Worm (Caenorhabditis elegans): ENCODE measurements around the gene eif-3.B.

Gene eif-3.B

ce11 chrII:14799367-14799766 is 4.2 kb downstream of the eif-3.B start:
- TF ChIP-seq unc-130 (tag; optimal IDR thresholded peaks at IDR 0.05) (no peak), alr-1 (tag; optimal IDR thresholded peaks at IDR 0.05; ENCODE audit: borderline replicate concordance) (no peak), nhr-76 (tag; optimal IDR thresholded peaks at IDR 0.05) (no peak), hlh-17 (GFP tag; optimal IDR thresholded peaks at IDR 0.05; ENCODE audit: borderline replicate concordance) (no peak), ceh-88 (GFP tag; IDR thresholded peaks at IDR 0.05) (no peak), lsy-2 (tag; optimal IDR thresholded peaks at IDR 0.05) (no peak)

ce11 chrII:14801086-14801531 is 5.9 kb downstream of the eif-3.B start:
- TF ChIP-seq dpl-1 (GFP tag; optimal IDR thresholded peaks at IDR 0.05) (peak; percentile 10 to 33 (median 29)), rnt-1 (tag; optimal IDR thresholded peaks at IDR 0.05) (peak; percentile 62), snpc-4 (tag; optimal IDR thresholded peaks at IDR 0.05) (peak; percentile 96), F16B12.6 (tag; optimal IDR thresholded peaks at IDR 0.05) (no peak), skn-1 (tag; optimal IDR thresholded peaks at IDR 0.05) (peak; percentile 26), sox-4 (tag; optimal IDR thresholded peaks at IDR 0.05) (no peak), lin-35 (GFP tag; optimal IDR thresholded peaks at IDR 0.05) (peak in 1 of 2 experiments; percentile 29), pqm-1 (tag; optimal IDR thresholded peaks at IDR 0.05) (no peak), elt-3 (tag; optimal IDR thresholded peaks at IDR 0.05) (no peak), nhr-47 (tag; optimal IDR thresholded peaks at IDR 0.05) (peak; percentile 59), ceh-63 (GFP tag; optimal IDR thresholded peaks at IDR 0.05) (no peak), nhr-20 (tag; optimal IDR thresholded peaks at IDR 0.05) (peak; percentile 45), isw-1 (GFP tag; IDR thresholded peaks at IDR 0.05) (peak; percentile 5; the same call in 1 of the 2 replicates), lin-39 (tag; optimal IDR thresholded peaks at IDR 0.05) (no peak), nhr-12 (tag; optimal IDR thresholded peaks at IDR 0.05) (no peak), ceh-90 (tag; optimal IDR thresholded peaks at IDR 0.05) (no peak), lin-13 (GFP tag; optimal IDR thresholded peaks at IDR 0.05) (no peak), C04F5.9 (tag; optimal IDR thresholded peaks at IDR 0.05) (no peak), ama-1 (optimal IDR thresholded peaks at IDR 0.05) (no peak), efl-3 (GFP tag; optimal IDR thresholded peaks at IDR 0.05) (no peak), mdl-1 (tag; optimal IDR thresholded peaks at IDR 0.05) (no peak), grh-1 (GFP tag; IDR thresholded peaks at IDR 0.05) (no peak), nhr-237 (tag; optimal IDR thresholded peaks at IDR 0.05) (no peak), unc-62 (GFP tag; optimal IDR thresholded peaks at IDR 0.05) (no peak), tbx-2 (tag; optimal IDR thresholded peaks at IDR 0.05) (peak; percentile 14), zag-1 (tag; optimal IDR thresholded peaks at IDR 0.05) (no peak), efl-1 (optimal IDR thresholded peaks at IDR 0.05) (peak; percentile 14 to 45), efl-1 (GFP tag; optimal IDR thresholded peaks at IDR 0.05 in 1 of 2) (peak; percentile 22 to 94), dsc-1 (tag; optimal IDR thresholded peaks at IDR 0.05) (peak; percentile 33), blmp-1 (tag; optimal IDR thresholded peaks at IDR 0.05) (no peak), aha-1 (tag; optimal IDR thresholded peaks at IDR 0.05) (no peak), irx-1 (tag; optimal IDR thresholded peaks at IDR 0.05) (no peak), lsy-2 (tag; optimal IDR thresholded peaks at IDR 0.05) (peak; percentile 22 to 50), xbp-1 (tag; optimal IDR thresholded peaks at IDR 0.05) (peak; percentile 34), mab-9 (GFP tag; IDR thresholded peaks at IDR 0.05) (no peak), unc-130 (tag; optimal IDR thresholded peaks at IDR 0.05) (peak; percentile 12), nhr-76 (tag; optimal IDR thresholded peaks at IDR 0.05) (no peak), nhr-85 (tag) (no peak), ceh-8 (GFP tag; optimal IDR thresholded peaks at IDR 0.05) (no peak), ces-1 (GFP tag; optimal IDR thresholded peaks at IDR 0.05) (no peak), vab-15 (tag; optimal IDR thresholded peaks at IDR 0.05) (no peak), nhr-19 (GFP tag; conservative IDR thresholded peaks at IDR 0.05) (peak; percentile 53), lir-3 (tag; optimal IDR thresholded peaks at IDR 0.05; ENCODE audit: poor library complexity) (no peak), mep-1 (tag; optimal IDR thresholded peaks at IDR 0.05) (no peak), ceh-82 (tag; optimal IDR thresholded peaks at IDR 0.05) (peak in 1 of 3 experiments; percentile 8), unc-98 (GFP tag; IDR thresholded peaks at IDR 0.05) (no peak), fkh-4 (tag; optimal IDR thresholded peaks at IDR 0.05; ENCODE audit: borderline replicate concordance) (no peak), fkh-8 (tag; optimal IDR thresholded peaks at IDR 0.05) (peak; percentile 44), C34B4.2 (tag; optimal IDR thresholded peaks at IDR 0.05) (no peak)
